Fruit fly (Drosophila melanogaster) whole organism, embryonic: ENCODE measurements around the gene cl.

Experiments
- CG18619 ChIP-seq: fragments of 200-800 bp; sonication (Bioruptor generic); optimal IDR thresholded peaks from 3 replicates; lab custom pipeline; 2017; ENCODE audit warnings: missing biosample characterization, mild to moderate bottlenecking, missing genetic modification characterization
- MTF-1 ChIP-seq: fragments of 200-800 bp; sonication (Bioruptor generic); optimal IDR thresholded peaks from 2 replicates; lab custom pipeline; 2018; ENCODE audit warnings: missing biosample characterization, mild to moderate bottlenecking, missing genetic modification characterization, borderline replicate concordance
- crol ChIP-seq: fragments of 200-800 bp; sonication (Bioruptor generic); IDR thresholded peaks from 2 replicates; pipeline ENCODE4 v1.3.6; 2022; ENCODE audit warnings: missing biosample characterization, missing genetic modification characterization
- stwl ChIP-seq: fragments of 200-800 bp; sonication (Bioruptor generic); optimal IDR thresholded peaks from 3 replicates; lab custom pipeline; 2018; ENCODE audit warnings: missing biosample characterization, mild to moderate bottlenecking, missing genetic modification characterization, moderate library complexity

dm6 chr2L:5551538-5551937 is 31.6 kb downstream of the cl start, which contains the start of gene CG18269:
- TF ChIP-seq CG18619: no peak
- TF ChIP-seq stwl: no peak
- TF ChIP-seq crol: no peak
- TF ChIP-seq MTF-1: no peak
